Fruit fly (Drosophila melanogaster) whole organism, wandering third instar larva: Measurements from ENCODE around the gene RapGAP1.

ENCODE experiments used
- Abd-B ChIP-seq: fragments of >200 bp; optimal IDR thresholded peaks from 2 replicates; lab custom pipeline; 2017; ENCODE audit warnings: missing biosample characterization, missing genetic modification characterization
- CG9705 ChIP-seq: fragments of 200-800 bp; sonication (Bioruptor generic); optimal IDR thresholded peaks from 2 replicates; lab custom pipeline; 2018; ENCODE audit warnings: missing biosample characterization, mild to moderate bottlenecking, missing genetic modification characterization
- CrebA ChIP-seq: fragments of 200-800 bp; sonication (Bioruptor generic); optimal IDR thresholded peaks from 2 replicates; lab custom pipeline; 2016; ENCODE audit warnings: missing biosample characterization, mild to moderate bottlenecking, missing genetic modification characterization, borderline replicate concordance
- Dfd ChIP-seq: fragments of >200 bp; optimal IDR thresholded peaks from 2 replicates; lab custom pipeline; 2017; ENCODE audit warnings: missing biosample characterization, missing genetic modification characterization
- Dif ChIP-seq: fragments of 200-275, 200-300 bp; sonication (Bioruptor generic); optimal IDR thresholded peaks from 2 replicates; lab custom pipeline; 2018; ENCODE audit warnings: missing biosample characterization, missing genetic modification characterization; ENCODE audit not compliant: partially characterized antibody
- GATAd ChIP-seq: sonication (Bioruptor generic); optimal IDR thresholded peaks from 2 replicates; lab custom pipeline; 2016; ENCODE audit warnings: missing biosample characterization, missing genetic modification characterization
- Hnf4 ChIP-seq: fragments of 200-800 bp; sonication (Bioruptor generic); optimal IDR thresholded peaks from 2 replicates; lab custom pipeline; 2016; ENCODE audit warnings: missing biosample characterization, mild to moderate bottlenecking, missing genetic modification characterization
- Hr78 ChIP-seq: fragments of >200 bp; optimal IDR thresholded peaks from 2 replicates; lab custom pipeline; 2017; ENCODE audit warnings: missing biosample characterization, missing genetic modification characterization
- Hr83 ChIP-seq: fragments of 200-300 bp; sonication (Bioruptor generic); optimal IDR thresholded peaks from 2 replicates; lab custom pipeline; 2016; ENCODE audit warnings: missing biosample characterization, mild to moderate bottlenecking, missing genetic modification characterization, moderate library complexity; ENCODE audit not compliant: poor library complexity, severe bottlenecking
- Mio ChIP-seq: sonication (Bioruptor generic); optimal IDR thresholded peaks from 2 replicates; lab custom pipeline; 2016; ENCODE audit warnings: missing biosample characterization, missing genetic modification characterization
- Myc ChIP-seq: fragments of >200 bp; optimal IDR thresholded peaks from 2 replicates; lab custom pipeline; 2017
- N ChIP-seq: fragments of >200 bp; optimal IDR thresholded peaks from 2 replicates; lab custom pipeline; 2018; ENCODE audit warnings: missing biosample characterization, missing external identifiers, missing genetic modification characterization
- Rel ChIP-seq, 2 experiments: fragments of 200-800 bp; sonication (Bioruptor generic) in 1 of 2; optimal IDR thresholded peaks; 2 replicates in 1 of 2; 3 replicates in 1 of 2; lab custom pipeline; 2016 to 2019; ENCODE audit warnings: mild to moderate bottlenecking in 2 of 2, missing biosample characterization in 2 of 2, missing genetic modification characterization in 2 of 2, moderate library complexity in 1 of 2
- Sp1 ChIP-seq: fragments of 200-800 bp; sonication (Bioruptor generic); optimal IDR thresholded peaks from 3 replicates; lab custom pipeline; 2019; ENCODE audit warnings: missing biosample characterization, mild to moderate bottlenecking, missing genetic modification characterization, moderate library complexity
- Vsx2 ChIP-seq: fragments of 200-300, 225-300 bp; sonication (Bioruptor generic); optimal IDR thresholded peaks from 2 replicates; lab custom pipeline; 2018; ENCODE audit warnings: missing biosample characterization, missing genetic modification characterization; ENCODE audit not compliant: partially characterized antibody
- br ChIP-seq: fragments of 200-800 bp; sonication (Bioruptor generic); optimal IDR thresholded peaks from 2 replicates; lab custom pipeline; 2016; ENCODE audit warnings: missing biosample characterization, missing genetic modification characterization
- brk ChIP-seq: fragments of 200-800 bp; sonication (Bioruptor generic); optimal IDR thresholded peaks from 2 replicates; lab custom pipeline; 2016; ENCODE audit warnings: missing biosample characterization, mild to moderate bottlenecking, missing genetic modification characterization
- dl ChIP-seq, 2 experiments: fragments of 175-275, 200-275 bp in 1 of 2; fragments of 200-275 bp in 1 of 2; sonication (Bioruptor generic); optimal IDR thresholded peaks; lab custom pipeline; 2018; ENCODE audit warnings: mild to moderate bottlenecking in 2 of 2, missing biosample characterization in 2 of 2, missing genetic modification characterization in 2 of 2, moderate library complexity in 2 of 2; ENCODE audit not compliant: partially characterized antibody in 2 of 2, insufficient read depth in 1 of 2
- dmrt93B ChIP-seq: fragments of 200-800 bp; sonication (Bioruptor generic); optimal IDR thresholded peaks from 2 replicates; lab custom pipeline; 2018; ENCODE audit warnings: missing biosample characterization, mild to moderate bottlenecking, missing genetic modification characterization
- ey ChIP-seq: fragments of 200-800 bp; sonication (Bioruptor generic); optimal IDR thresholded peaks from 2 replicates; lab custom pipeline; 2016; ENCODE audit warnings: missing biosample characterization, missing genetic modification characterization
- foxo ChIP-seq, 2 experiments: fragments of 200-800 bp; sonication (Bioruptor generic); optimal IDR thresholded peaks; 2 replicates in 1 of 2; 3 replicates in 1 of 2; lab custom pipeline; 2016 to 2017; ENCODE audit warnings: missing biosample characterization in 2 of 2, missing genetic modification characterization in 2 of 2
- fru ChIP-seq: fragments of 200-800 bp; sonication (Bioruptor generic); optimal IDR thresholded peaks from 3 replicates; lab custom pipeline; 2016; ENCODE audit warnings: missing biosample characterization, mild to moderate bottlenecking, missing genetic modification characterization
- h ChIP-seq: fragments of 200-800 bp; sonication (Bioruptor generic); optimal IDR thresholded peaks from 3 replicates; lab custom pipeline; 2016; ENCODE audit warnings: missing biosample characterization, mild to moderate bottlenecking, missing genetic modification characterization
- jim ChIP-seq: fragments of 175-275, 200-325 bp; sonication (Bioruptor generic); optimal IDR thresholded peaks from 2 replicates; lab custom pipeline; 2016; ENCODE audit warnings: missing biosample characterization, mild to moderate bottlenecking, missing genetic modification characterization
- lola ChIP-seq: fragments of >200 bp; optimal IDR thresholded peaks from 2 replicates; lab custom pipeline; 2017; ENCODE audit warnings: missing biosample characterization, missing genetic modification characterization
- pan ChIP-seq: fragments of >200 bp; optimal IDR thresholded peaks from 2 replicates; lab custom pipeline; 2017
- psq ChIP-seq: fragments of 200-800 bp; sonication (Bioruptor generic); optimal IDR thresholded peaks from 3 replicates; lab custom pipeline; 2017; ENCODE audit warnings: missing biosample characterization, mild to moderate bottlenecking, missing genetic modification characterization, moderate library complexity
- rgr ChIP-seq: fragments of 200-800 bp; sonication (Bioruptor generic); optimal IDR thresholded peaks from 3 replicates; lab custom pipeline; 2016; ENCODE audit warnings: missing biosample characterization, mild to moderate bottlenecking, missing genetic modification characterization
- sage ChIP-seq: fragments of 200-800 bp; sonication (Bioruptor generic); optimal IDR thresholded peaks from 2 replicates; lab custom pipeline; 2016; ENCODE audit warnings: missing biosample characterization, mild to moderate bottlenecking, missing genetic modification characterization
- sv ChIP-seq: fragments of 200-800 bp; sonication (Bioruptor generic); optimal IDR thresholded peaks from 3 replicates; lab custom pipeline; 2016; ENCODE audit warnings: missing biosample characterization, missing genetic modification characterization
- tai ChIP-seq: sonication (Bioruptor generic); optimal IDR thresholded peaks from 2 replicates; lab custom pipeline; 2016; ENCODE audit warnings: missing biosample characterization, missing genetic modification characterization
- usp ChIP-seq: fragments of >200 bp; optimal IDR thresholded peaks from 2 replicates; lab custom pipeline; 2017; ENCODE audit warnings: missing biosample characterization, missing genetic modification characterization
- woc ChIP-seq: sonication (Bioruptor generic); optimal IDR thresholded peaks from 2 replicates; lab custom pipeline; 2016; ENCODE audit warnings: missing biosample characterization, mild to moderate bottlenecking, missing genetic modification characterization

Gene RapGAP1

dm6 chr2L:7587106-7587505 is 8.3 kb upstream of the RapGAP1 start:
- TF ChIP-seq Hr78 (GFP tag; lab: Kevin White, UChicago): no peak
- no peak for TF ChIP-seq br (GFP tag; lab: Kevin White, UChicago)
- no peak for TF ChIP-seq tai (GFP tag; lab: Kevin White, UChicago)
- TF ChIP-seq h (GFP tag; lab: Kevin White, UChicago): no peak
- no peak for TF ChIP-seq Mio (GFP tag; lab: Kevin White, UChicago)
- TF ChIP-seq Sp1 (GFP tag; lab: Kevin White, UChicago): no peak
- TF ChIP-seq rgr: no peak
- no peak for TF ChIP-seq Hr83 (GFP tag; lab: Kevin White, UChicago)
- TF ChIP-seq GATAd: no peak
- TF ChIP-seq Vsx2 (GFP tag; lab: Kevin White, UChicago): no peak
- no peak for TF ChIP-seq fru

- TF ChIP-seq Hr83 (GFP tag; lab: Kevin White, UChicago) (no peak), br (GFP tag; lab: Kevin White, UChicago) (no peak), lola (no peak), brk (GFP tag; lab: Kevin White, UChicago) (no peak), Vsx2 (GFP tag; lab: Kevin White, UChicago) (no peak), sage (GFP tag; lab: Kevin White, UChicago) (no peak), Dif (GFP tag; lab: Kevin White, UChicago) (no peak), foxo (GFP tag; optimal IDR thresholded peaks at IDR 0.05; lab: Kevin White, UChicago) (no peak), dmrt93B (GFP tag; lab: Kevin White, UChicago) (no peak), CrebA (no peak), Abd-B (GFP tag; lab: Kevin White, UChicago) (no peak), jim (GFP tag; lab: Kevin White, UChicago) (no peak), Hnf4 (GFP tag; lab: Kevin White, UChicago) (no peak), CG9705 (no peak), sv (GFP tag; lab: Kevin White, UChicago) (no peak), dl (GFP tag; optimal IDR thresholded peaks at IDR 0.05; lab: Kevin White, UChicago; ENCODE audit: insufficient read depth in 1 of 2, partially characterized antibody in 2 of 2) (no peak), rgr (no peak)
Observed at dm6 chr2L:7581624-7582023, 2.8 kb upstream of the RapGAP1 start, which contains the start of gene Spn28B. Gene Spn28B, plus strand, starts transcription at chr2L:7581924.

dm6 chr2L:7580676-7581253 is 2.0 kb upstream of the RapGAP1 start:
- TF ChIP-seq N: no peak
- no peak for TF ChIP-seq brk (GFP tag; lab: Kevin White, UChicago)
- TF ChIP-seq dl (GFP tag; optimal IDR thresholded peaks at IDR 0.05; lab: Kevin White, UChicago; ENCODE audit: insufficient read depth in 1 of 2, partially characterized antibody in 2 of 2): no peak

dm6 chr2L:7577646-7578045 is 1.1 kb downstream of the RapGAP1 start:
- TF ChIP-seq h (GFP tag; lab: Kevin White, UChicago) (no peak), sv (GFP tag; lab: Kevin White, UChicago) (no peak), Mio (GFP tag; lab: Kevin White, UChicago) (no peak), lola (no peak), ey (GFP tag; lab: Kevin White, UChicago) (no peak), dmrt93B (GFP tag; lab: Kevin White, UChicago) (no peak), Hr78 (GFP tag; lab: Kevin White, UChicago) (no peak), Hr83 (GFP tag; lab: Kevin White, UChicago) (no peak), rgr (no peak), fru (no peak), usp (GFP tag; lab: Kevin White, UChicago) (no peak), sage (GFP tag; lab: Kevin White, UChicago) (no peak), CG9705 (no peak)

dm6 chr2L:7576462-7577360 is 2.1 kb downstream of the RapGAP1 start:
- no peak for TF ChIP-seq jim (GFP tag; lab: Kevin White, UChicago)
- TF ChIP-seq lola: no peak
- peak; percentile 84 for TF ChIP-seq sage (GFP tag; lab: Kevin White, UChicago)
- peak; percentile 22 for TF ChIP-seq N
- peak; percentile 69 for TF ChIP-seq CrebA
- peak; percentile 76 for TF ChIP-seq Dif (GFP tag; lab: Kevin White, UChicago)
- peak in 1 of 2 experiments; percentile 34 for TF ChIP-seq dl (GFP tag; optimal IDR thresholded peaks at IDR 0.05; lab: Kevin White, UChicago; ENCODE audit: insufficient read depth in 1 of 2, partially characterized antibody in 2 of 2)
- peak; percentile 86 for TF ChIP-seq dmrt93B (GFP tag; lab: Kevin White, UChicago)
- TF ChIP-seq Dfd (GFP tag; lab: Kevin White, UChicago): no peak
- no peak for TF ChIP-seq pan (lab: Kevin White, UChicago)
- TF ChIP-seq usp (GFP tag; lab: Kevin White, UChicago): no peak
- TF ChIP-seq Hr83 (GFP tag; lab: Kevin White, UChicago): peak; percentile 69
- peak; percentile 66 for TF ChIP-seq Vsx2 (GFP tag; lab: Kevin White, UChicago)
- no peak for TF ChIP-seq Hnf4 (GFP tag; lab: Kevin White, UChicago)
- TF ChIP-seq Myc: no peak
- peak; percentile 87 for TF ChIP-seq rgr
- TF ChIP-seq sv (GFP tag; lab: Kevin White, UChicago): peak; percentile 55
- peak; percentile 97 for TF ChIP-seq woc (GFP tag; lab: Kevin White, UChicago)
- peak; percentile 91 for TF ChIP-seq CG9705
- TF ChIP-seq psq (GFP tag; lab: Kevin White, UChicago): peak; percentile 78
- TF ChIP-seq tai (GFP tag; lab: Kevin White, UChicago): no peak
- peak; percentile 69 for TF ChIP-seq Rel (GFP tag; optimal IDR thresholded peaks at IDR 0.05; lab: Kevin White, UChicago)
- peak; percentile 77 for TF ChIP-seq Rel (tag; optimal IDR thresholded peaks at IDR 0.05; lab: Kevin White, UChicago)
- peak in 1 of 2 experiments; percentile 90 for TF ChIP-seq foxo (GFP tag; optimal IDR thresholded peaks at IDR 0.05; lab: Kevin White, UChicago)
- TF ChIP-seq Abd-B (GFP tag; lab: Kevin White, UChicago): no peak
